Fruit fly (Drosophila melanogaster) whole organism, adult: ENCODE measurements around the gene pix.

Experiments
- CG11617 ChIP-seq: fragments of 200-800 bp; sonication (Bioruptor generic); optimal IDR thresholded peaks from 2 replicates; lab custom pipeline; 2017; ENCODE audit warnings: mild to moderate bottlenecking, missing biosample characterization, missing genetic modification reagents, missing genetic modification characterization
- CG12768 ChIP-seq: fragments of 200-800 bp; sonication (Bioruptor generic); optimal IDR thresholded peaks from 2 replicates; lab custom pipeline; 2017; ENCODE audit warnings: missing biosample characterization, missing genetic modification characterization, mild to moderate bottlenecking, moderate library complexity, missing genetic modification reagents
- CG14711 ChIP-seq: fragments of 200-800 bp; sonication (Bioruptor generic); optimal IDR thresholded peaks from 2 replicates; lab custom pipeline; 2018; ENCODE audit warnings: missing biosample characterization, mild to moderate bottlenecking, missing genetic modification characterization, moderate library complexity
- CG1620 ChIP-seq: fragments of 200-800 bp; sonication (Bioruptor generic); optimal IDR thresholded peaks from 2 replicates; lab custom pipeline; 2016; ENCODE audit warnings: missing biosample characterization, missing genetic modification characterization
- CG33017 ChIP-seq: fragments of 200-800 bp; sonication (Bioruptor generic); optimal IDR thresholded peaks from 2 replicates; lab custom pipeline; 2018; ENCODE audit warnings: missing biosample characterization, mild to moderate bottlenecking, missing genetic modification characterization, moderate library complexity
- CG5204 ChIP-seq: fragments of 200-800 bp; sonication (Bioruptor generic); optimal IDR thresholded peaks from 2 replicates; lab custom pipeline; 2016; ENCODE audit warnings: missing biosample characterization, missing genetic modification characterization
- CG7045 ChIP-seq: fragments of 200-800 bp; sonication (Bioruptor generic); optimal IDR thresholded peaks from 2 replicates; lab custom pipeline; 2017; ENCODE audit warnings: missing biosample characterization, mild to moderate bottlenecking, missing genetic modification characterization
- CG7101 ChIP-seq: fragments of 200-800 bp; sonication (Bioruptor generic); optimal IDR thresholded peaks from 2 replicates; lab custom pipeline; 2018; ENCODE audit warnings: missing biosample characterization, mild to moderate bottlenecking, missing genetic modification characterization, moderate library complexity
- Clk ChIP-seq: fragments of 200-800 bp; sonication (Bioruptor generic); optimal IDR thresholded peaks from 2 replicates; lab custom pipeline; 2017; ENCODE audit warnings: missing biosample characterization, missing genetic modification characterization
- Crg-1 ChIP-seq: fragments of 200-800 bp; sonication (Bioruptor generic); optimal IDR thresholded peaks from 2 replicates; lab custom pipeline; 2016; ENCODE audit warnings: missing biosample characterization, missing genetic modification characterization
- Hr96 ChIP-seq: fragments of 200-800 bp; sonication (Bioruptor generic); optimal IDR thresholded peaks from 2 replicates; lab custom pipeline; 2016; ENCODE audit warnings: missing biosample characterization, missing genetic modification characterization
- Mnt ChIP-seq: fragments of 200-800 bp; sonication (Bioruptor generic); optimal IDR thresholded peaks from 2 replicates; lab custom pipeline; 2016; ENCODE audit warnings: missing biosample characterization, mild to moderate bottlenecking, missing genetic modification characterization
- bab1 ChIP-seq: fragments of 200-800 bp; sonication (Bioruptor generic); optimal IDR thresholded peaks from 3 replicates; lab custom pipeline; 2019; ENCODE audit warnings: missing biosample characterization, mild to moderate bottlenecking, missing genetic modification characterization, moderate library complexity
- cic ChIP-seq: fragments of 200-800 bp; sonication (Bioruptor generic); optimal IDR thresholded peaks from 2 replicates; lab custom pipeline; 2017; ENCODE audit warnings: missing biosample characterization, mild to moderate bottlenecking, missing genetic modification characterization, moderate library complexity
- cnc ChIP-seq, 2 experiments: fragments of >200 bp; optimal IDR thresholded peaks; 2 replicates each; lab custom pipeline; 2017
- kay ChIP-seq: fragments of 200-800 bp; sonication (Bioruptor generic); peaks from one replicate; lab custom pipeline; 2016; ENCODE audit warnings: missing biosample characterization, missing genetic modification characterization, borderline replicate concordance
- ovo ChIP-seq: fragments of 200-800 bp; sonication (Bioruptor generic); optimal IDR thresholded peaks from 2 replicates; lab custom pipeline; 2016; ENCODE audit warnings: missing biosample characterization, missing genetic modification characterization
- pad ChIP-seq: fragments of 200-800 bp; sonication (Bioruptor generic); optimal IDR thresholded peaks from 3 replicates; lab custom pipeline; 2017; ENCODE audit warnings: missing biosample characterization, missing genetic modification characterization, mild to moderate bottlenecking, moderate library complexity, missing genetic modification reagents
- tj ChIP-seq: fragments of 200-800 bp; sonication (Bioruptor generic); optimal IDR thresholded peaks from 3 replicates; lab custom pipeline; 2017; ENCODE audit warnings: missing biosample characterization, mild to moderate bottlenecking, missing genetic modification characterization, moderate library complexity
- toe ChIP-seq: fragments of 200-800 bp; sonication (Bioruptor generic); optimal IDR thresholded peaks from 2 replicates; lab custom pipeline; 2016; ENCODE audit warnings: missing biosample characterization, missing genetic modification characterization

pix gene

dm6 chr3L:8974478-8975477, at the start of gene pix, which contains the start of gene Srp68:
pix (minus strand) TSS chr3L:8974765.
Srp68 (plus strand) TSS chr3L:8975046.
- TF ChIP-seq Mnt (GFP tag; lab: Kevin White, UChicago) (peak; percentile 82), kay (no peak), Hr96 (no peak), CG1620 (peak; percentile 70), CG33017 (tag; lab: Kevin White, UChicago) (peak; percentile 62), CG7045 (peak; percentile 70), CG12768 (GFP tag; lab: Kevin White, UChicago) (peak; percentile 78), CG11617 (GFP tag; lab: Kevin White, UChicago) (peak; percentile 90), Clk (GFP tag; lab: Kevin White, UChicago) (peak; percentile 58), tj (GFP tag; lab: Kevin White, UChicago) (peak; percentile 58), CG5204 (GFP tag; lab: Kevin White, UChicago) (no peak), cnc (optimal IDR thresholded peaks at IDR 0.05; lab: Kevin White, UChicago) (no peak), CG14711 (tag; lab: Kevin White, UChicago) (peak; percentile 73), bab1 (GFP tag; lab: Kevin White, UChicago) (peak; percentile 54), ovo (GFP tag; lab: Kevin White, UChicago) (peak; percentile 74), cic (GFP tag; lab: Kevin White, UChicago) (peak; percentile 55), pad (peak; percentile 82), CG7101 (tag; lab: Kevin White, UChicago) (peak; percentile 80), toe (GFP tag; lab: Kevin White, UChicago) (no peak), Crg-1 (GFP tag; lab: Kevin White, UChicago) (peak; percentile 86)

dm6 chr3L:9023627-9024026, 49.1 kb upstream of the pix start:
- TF ChIP-seq CG7101 (tag; lab: Kevin White, UChicago) (no peak), kay (peak; percentile 18)

DNA sequence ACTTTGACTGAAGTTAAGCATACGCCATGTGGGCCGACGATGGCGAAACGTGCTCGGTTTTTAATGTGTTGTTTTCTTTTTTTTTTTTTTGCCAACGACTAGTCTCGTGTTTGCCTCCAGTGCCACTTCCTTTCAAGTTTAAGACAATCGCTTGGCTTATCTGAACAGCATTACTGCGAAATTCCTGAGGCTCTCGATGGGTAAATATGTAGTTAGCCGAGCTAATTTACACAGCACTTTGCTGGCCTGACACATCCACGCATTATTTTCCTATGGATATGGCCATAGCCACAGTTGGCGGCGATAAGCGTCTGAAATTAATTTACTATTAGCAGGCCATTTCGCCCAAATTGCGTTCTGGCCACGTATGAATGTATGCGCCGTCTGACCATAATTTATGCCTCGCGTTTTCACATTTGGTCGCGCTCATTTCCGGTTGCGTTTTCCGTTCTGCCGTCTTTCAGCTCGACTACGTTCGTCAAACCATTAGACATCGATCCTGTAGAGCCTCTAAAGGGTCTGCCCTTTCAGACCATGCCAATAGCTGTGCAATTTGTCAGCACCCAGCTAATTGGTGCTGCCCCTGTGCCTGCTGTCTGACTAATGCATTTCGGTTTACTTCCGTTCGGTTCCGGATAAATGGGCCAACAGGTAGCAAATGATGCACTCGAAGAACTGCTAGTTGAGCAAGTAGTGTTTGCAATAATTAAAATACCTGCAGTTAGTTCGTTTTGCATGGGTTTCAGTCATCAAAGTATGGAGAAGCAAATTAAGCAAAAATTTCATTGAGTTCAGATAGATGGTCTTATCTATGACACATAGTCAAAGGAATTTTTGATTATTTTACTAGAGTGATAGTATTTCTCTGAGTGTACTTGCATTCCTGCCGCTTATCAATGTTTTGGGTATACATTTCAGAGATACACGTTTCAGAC, 46.1 kb upstream of the pix start:
- peak; percentile 54 for TF ChIP-seq kay
- TF ChIP-seq cic (GFP tag; lab: Kevin White, UChicago) = no peak
- TF ChIP-seq CG7101 (tag; lab: Kevin White, UChicago) = no peak
- TF ChIP-seq CG5204 (GFP tag; lab: Kevin White, UChicago) = no peak
- no peak for TF ChIP-seq toe (GFP tag; lab: Kevin White, UChicago)
- TF ChIP-seq CG33017 (tag; lab: Kevin White, UChicago) = no peak
- no peak for TF ChIP-seq tj (GFP tag; lab: Kevin White, UChicago)
- no peak for TF ChIP-seq Clk (GFP tag; lab: Kevin White, UChicago)

dm6 chr3L:9019196-9019662, 44.7 kb upstream of the pix start, which contains the start of gene Doc2:
Doc2 (minus strand) TSS chr3L:9019246.
- TF ChIP-seq Hr96 (no peak), cnc (optimal IDR thresholded peaks at IDR 0.05; lab: Kevin White, UChicago) (no peak), Mnt (GFP tag; lab: Kevin White, UChicago) (no peak), Crg-1 (GFP tag; lab: Kevin White, UChicago) (no peak), tj (GFP tag; lab: Kevin White, UChicago) (no peak), CG33017 (tag; lab: Kevin White, UChicago) (no peak), CG14711 (tag; lab: Kevin White, UChicago) (no peak), toe (GFP tag; lab: Kevin White, UChicago) (no peak), bab1 (GFP tag; lab: Kevin White, UChicago) (no peak), CG7101 (tag; lab: Kevin White, UChicago) (no peak), CG5204 (GFP tag; lab: Kevin White, UChicago) (no peak), CG11617 (GFP tag; lab: Kevin White, UChicago) (no peak), CG7045 (no peak), kay (no peak), CG12768 (GFP tag; lab: Kevin White, UChicago) (no peak), cic (GFP tag; lab: Kevin White, UChicago) (no peak), CG1620 (no peak), ovo (GFP tag; lab: Kevin White, UChicago) (no peak), Clk (GFP tag; lab: Kevin White, UChicago) (no peak), pad (no peak)

DNA sequence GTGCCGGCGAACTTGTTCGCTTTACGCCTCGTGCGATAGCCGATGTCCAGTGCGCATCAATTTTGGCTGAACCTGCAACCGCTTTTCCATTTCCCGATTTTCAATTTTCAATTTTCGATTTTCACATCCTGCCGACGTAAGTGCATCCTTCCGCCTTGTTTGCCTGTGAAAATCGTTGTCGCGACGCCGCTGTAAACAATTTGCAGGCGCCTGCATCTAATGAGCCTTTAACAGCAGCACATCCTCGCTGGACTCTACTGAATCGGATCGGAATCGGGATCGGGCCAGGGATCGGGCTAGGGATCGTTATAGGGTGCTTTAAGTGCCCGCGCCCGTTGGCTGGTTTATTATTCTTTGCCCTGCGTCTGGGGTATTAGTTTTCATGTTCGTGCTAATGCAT, 42.8 kb upstream of the pix start:
- TF ChIP-seq CG5204 (GFP tag; lab: Kevin White, UChicago) = no peak
- TF ChIP-seq pad = no peak
- no peak for TF ChIP-seq Hr96
- no peak for TF ChIP-seq CG7045
- TF ChIP-seq CG14711 (tag; lab: Kevin White, UChicago) = no peak
- no peak for TF ChIP-seq kay
- TF ChIP-seq CG1620 = no peak
